Worm (Caenorhabditis elegans): ENCODE results near the gene Y26E6A.2.

- TF ChIP-seq flt-1 (GFP tag; IDR thresholded peaks at IDR 0.05) = no peak
- no peak for TF ChIP-seq klf-2 (GFP tag; conservative IDR thresholded peaks at IDR 0.05)
- TF ChIP-seq ztf-29 (GFP tag; IDR thresholded peaks at IDR 0.05) = no peak
- no peak for TF ChIP-seq med-1 (GFP tag; optimal IDR thresholded peaks at IDR 0.05; ENCODE audit: insufficient read depth)
- no peak for TF ChIP-seq cog-1 (tag; optimal IDR thresholded peaks at IDR 0.05)
- no peak for TF ChIP-seq T22C8.4 (GFP tag; IDR thresholded peaks at IDR 0.05)
Observed at ce11 chrX:13913641-13914040, 548 bp downstream of the Y26E6A.2 start.

Data from whole organism, midembryonic.